Fruit fly (Drosophila melanogaster) whole organism, adult: ENCODE results near the gene hwt.

Experiments used
- CG11617 ChIP-seq: fragments of 200-800 bp; sonication (Bioruptor generic); optimal IDR thresholded peaks from 2 replicates; lab custom pipeline; 2017; ENCODE audit warnings: mild to moderate bottlenecking, missing biosample characterization, missing genetic modification reagents, missing genetic modification characterization
- CG12768 ChIP-seq: fragments of 200-800 bp; sonication (Bioruptor generic); optimal IDR thresholded peaks from 2 replicates; lab custom pipeline; 2017; ENCODE audit warnings: missing biosample characterization, missing genetic modification characterization, mild to moderate bottlenecking, moderate library complexity, missing genetic modification reagents
- CG14711 ChIP-seq: fragments of 200-800 bp; sonication (Bioruptor generic); optimal IDR thresholded peaks from 2 replicates; lab custom pipeline; 2018; ENCODE audit warnings: missing biosample characterization, mild to moderate bottlenecking, missing genetic modification characterization, moderate library complexity
- CG1620 ChIP-seq: fragments of 200-800 bp; sonication (Bioruptor generic); optimal IDR thresholded peaks from 2 replicates; lab custom pipeline; 2016; ENCODE audit warnings: missing biosample characterization, missing genetic modification characterization
- CG33017 ChIP-seq: fragments of 200-800 bp; sonication (Bioruptor generic); optimal IDR thresholded peaks from 2 replicates; lab custom pipeline; 2018; ENCODE audit warnings: missing biosample characterization, mild to moderate bottlenecking, missing genetic modification characterization, moderate library complexity
- CG5204 ChIP-seq: fragments of 200-800 bp; sonication (Bioruptor generic); optimal IDR thresholded peaks from 2 replicates; lab custom pipeline; 2016; ENCODE audit warnings: missing biosample characterization, missing genetic modification characterization
- CG7045 ChIP-seq: fragments of 200-800 bp; sonication (Bioruptor generic); optimal IDR thresholded peaks from 2 replicates; lab custom pipeline; 2017; ENCODE audit warnings: missing biosample characterization, mild to moderate bottlenecking, missing genetic modification characterization
- CG7101 ChIP-seq: fragments of 200-800 bp; sonication (Bioruptor generic); optimal IDR thresholded peaks from 2 replicates; lab custom pipeline; 2018; ENCODE audit warnings: missing biosample characterization, mild to moderate bottlenecking, missing genetic modification characterization, moderate library complexity
- Clk ChIP-seq: fragments of 200-800 bp; sonication (Bioruptor generic); optimal IDR thresholded peaks from 2 replicates; lab custom pipeline; 2017; ENCODE audit warnings: missing biosample characterization, missing genetic modification characterization
- Crg-1 ChIP-seq: fragments of 200-800 bp; sonication (Bioruptor generic); optimal IDR thresholded peaks from 2 replicates; lab custom pipeline; 2016; ENCODE audit warnings: missing biosample characterization, missing genetic modification characterization
- Hr96 ChIP-seq: fragments of 200-800 bp; sonication (Bioruptor generic); optimal IDR thresholded peaks from 2 replicates; lab custom pipeline; 2016; ENCODE audit warnings: missing biosample characterization, missing genetic modification characterization
- Mnt ChIP-seq: fragments of 200-800 bp; sonication (Bioruptor generic); optimal IDR thresholded peaks from 2 replicates; lab custom pipeline; 2016; ENCODE audit warnings: missing biosample characterization, mild to moderate bottlenecking, missing genetic modification characterization
- bab1 ChIP-seq: fragments of 200-800 bp; sonication (Bioruptor generic); optimal IDR thresholded peaks from 3 replicates; lab custom pipeline; 2019; ENCODE audit warnings: missing biosample characterization, mild to moderate bottlenecking, missing genetic modification characterization, moderate library complexity
- cic ChIP-seq: fragments of 200-800 bp; sonication (Bioruptor generic); optimal IDR thresholded peaks from 2 replicates; lab custom pipeline; 2017; ENCODE audit warnings: missing biosample characterization, mild to moderate bottlenecking, missing genetic modification characterization, moderate library complexity
- cnc ChIP-seq, 2 experiments: fragments of >200 bp; optimal IDR thresholded peaks; 2 replicates each; lab custom pipeline; 2017
- kay ChIP-seq: fragments of 200-800 bp; sonication (Bioruptor generic); peaks from one replicate; lab custom pipeline; 2016; ENCODE audit warnings: missing biosample characterization, missing genetic modification characterization, borderline replicate concordance
- ovo ChIP-seq: fragments of 200-800 bp; sonication (Bioruptor generic); optimal IDR thresholded peaks from 2 replicates; lab custom pipeline; 2016; ENCODE audit warnings: missing biosample characterization, missing genetic modification characterization
- pad ChIP-seq: fragments of 200-800 bp; sonication (Bioruptor generic); optimal IDR thresholded peaks from 3 replicates; lab custom pipeline; 2017; ENCODE audit warnings: missing biosample characterization, missing genetic modification characterization, mild to moderate bottlenecking, moderate library complexity, missing genetic modification reagents
- tj ChIP-seq: fragments of 200-800 bp; sonication (Bioruptor generic); optimal IDR thresholded peaks from 3 replicates; lab custom pipeline; 2017; ENCODE audit warnings: missing biosample characterization, mild to moderate bottlenecking, missing genetic modification characterization, moderate library complexity
- toe ChIP-seq: fragments of 200-800 bp; sonication (Bioruptor generic); optimal IDR thresholded peaks from 2 replicates; lab custom pipeline; 2016; ENCODE audit warnings: missing biosample characterization, missing genetic modification characterization

The hwt gene

DNA sequence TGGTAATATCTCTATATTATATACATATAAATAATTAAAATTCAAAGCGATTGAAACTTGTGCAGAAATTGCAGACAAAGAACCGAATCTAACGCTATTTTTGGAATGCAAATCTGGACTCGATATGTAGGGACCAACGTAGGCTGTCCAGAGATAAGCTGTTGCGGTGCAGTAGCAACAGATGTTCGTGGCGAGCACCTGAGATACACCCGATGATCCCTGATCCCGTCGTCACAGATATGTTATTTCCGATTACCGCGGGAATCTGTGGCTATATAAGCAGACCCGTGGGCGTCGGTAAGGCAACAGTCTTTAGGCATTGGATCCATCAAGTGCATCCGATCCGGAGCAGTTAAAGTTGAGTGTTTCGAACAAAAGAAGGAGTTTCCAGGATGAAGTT lies 78.3 kb downstream of the hwt start, which contains the start of gene Lsp1alpha:
TSS of gene Lsp1alpha (plus strand) at position 301 of the 400 bp plus-strand sequence.
- TF ChIP-seq pad: no peak
- TF ChIP-seq CG12768 (GFP tag; lab: Kevin White, UChicago): no peak
- TF ChIP-seq CG7045: no peak
- TF ChIP-seq CG7101 (tag; lab: Kevin White, UChicago): no peak
- no peak for TF ChIP-seq CG33017 (tag; lab: Kevin White, UChicago)
- TF ChIP-seq Clk (GFP tag; lab: Kevin White, UChicago): no peak
- TF ChIP-seq kay (GFP tag; lab: Kevin White, UChicago): no peak
- no peak for TF ChIP-seq CG11617
- TF ChIP-seq cnc (optimal IDR thresholded peaks at IDR 0.05; lab: Kevin White, UChicago): no peak
- no peak for TF ChIP-seq bab1 (GFP tag; lab: Kevin White, UChicago)
- no peak for TF ChIP-seq ovo (GFP tag; lab: Kevin White, UChicago)
- TF ChIP-seq CG5204 (GFP tag; lab: Kevin White, UChicago): no peak
- TF ChIP-seq Mnt (GFP tag; lab: Kevin White, UChicago): no peak
- TF ChIP-seq CG14711: no peak
- no peak for TF ChIP-seq Crg-1
- no peak for TF ChIP-seq tj
- TF ChIP-seq Hr96 (GFP tag; lab: Kevin White, UChicago): no peak
- TF ChIP-seq cic: no peak

DNA sequence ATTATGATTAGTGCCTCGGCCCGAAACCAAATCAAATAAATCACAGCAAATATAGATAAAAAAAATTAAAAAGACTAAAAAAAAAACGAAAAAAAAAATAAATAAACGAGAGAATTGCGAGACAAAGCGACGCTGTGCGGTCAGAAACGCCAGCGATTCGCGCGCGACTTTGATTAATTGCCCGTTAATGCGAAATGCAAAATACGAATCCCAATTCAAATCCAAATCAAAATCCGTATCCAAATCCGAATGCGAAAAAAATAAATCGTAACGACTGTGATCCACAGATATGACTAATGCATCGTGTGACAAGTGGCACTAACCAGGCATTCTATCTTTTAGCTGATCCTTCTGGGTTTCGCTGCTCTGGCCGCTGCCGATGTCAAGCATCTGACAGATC lies 80.8 kb downstream of the hwt start:
- TF ChIP-seq CG7045 (no peak), cnc (optimal IDR thresholded peaks at IDR 0.05; lab: Kevin White, UChicago) (no peak), CG1620 (no peak), CG33017 (tag; lab: Kevin White, UChicago) (no peak), ovo (GFP tag; lab: Kevin White, UChicago) (no peak), Mnt (GFP tag; lab: Kevin White, UChicago) (no peak), CG5204 (GFP tag; lab: Kevin White, UChicago) (no peak), pad (no peak), tj (no peak), toe (GFP tag; lab: Kevin White, UChicago) (no peak), CG12768 (GFP tag; lab: Kevin White, UChicago) (no peak), bab1 (GFP tag; lab: Kevin White, UChicago) (no peak), CG11617 (no peak), Clk (GFP tag; lab: Kevin White, UChicago) (no peak), kay (GFP tag; lab: Kevin White, UChicago) (no peak), cic (no peak)

DNA sequence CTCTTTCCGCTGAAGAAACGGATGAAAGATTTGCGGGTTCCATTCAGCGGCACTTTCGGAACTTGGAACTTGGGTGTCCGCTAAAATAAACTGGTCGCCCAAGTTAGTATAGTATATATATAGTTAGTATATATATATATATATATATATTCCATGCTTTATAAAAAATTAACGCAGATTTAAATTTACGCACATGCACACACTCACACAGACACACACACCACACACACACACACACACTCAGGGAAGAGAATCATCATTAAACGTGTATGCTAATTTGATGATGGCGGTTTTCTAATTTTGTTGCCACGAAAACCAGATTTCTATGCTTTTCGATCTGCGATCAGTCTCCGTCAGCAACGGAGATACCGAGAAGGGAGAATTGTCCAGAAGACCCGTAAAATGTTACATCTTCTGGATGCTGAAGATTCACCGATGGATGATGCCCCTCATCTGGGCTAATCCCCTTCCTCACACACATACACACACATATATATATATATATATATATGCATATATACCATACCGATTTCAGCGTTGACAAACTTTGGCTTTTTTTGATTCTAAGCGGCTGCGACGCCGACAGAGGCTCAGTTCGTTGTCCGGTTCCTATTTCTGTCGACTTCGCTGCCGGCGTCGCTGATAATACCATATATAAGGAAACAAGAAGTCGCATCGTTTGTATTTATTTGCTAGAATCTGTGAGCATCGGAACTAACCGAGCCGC lies 81.8 kb downstream of the hwt start, which contains the start of gene Cpr11A:
TSS of gene Cpr11A (plus strand) at position 677 of the 727 bp plus-strand sequence.
- TF ChIP-seq cnc (optimal IDR thresholded peaks at IDR 0.05; lab: Kevin White, UChicago): no peak
- TF ChIP-seq Clk (GFP tag; lab: Kevin White, UChicago): no peak

DNA sequence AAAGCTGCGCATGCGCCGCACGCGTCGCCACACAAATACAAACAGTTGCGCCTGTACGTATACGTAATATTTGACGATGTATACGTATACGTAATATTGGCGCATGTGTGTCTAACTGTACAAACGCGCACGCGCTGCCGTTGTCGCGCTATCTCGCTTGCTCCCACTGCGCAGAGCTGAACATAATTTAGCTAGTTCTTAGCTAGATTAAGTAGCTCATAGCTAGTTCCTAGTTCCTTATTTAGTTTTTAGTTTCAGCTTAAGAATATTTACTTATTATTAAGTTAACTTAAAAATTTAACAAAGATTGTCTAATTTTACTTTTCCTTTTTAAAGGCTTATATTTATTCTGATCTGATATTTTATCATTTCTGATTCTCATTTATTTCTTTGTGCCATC lies 88.0 kb downstream of the hwt start:
- TF ChIP-seq Hr96 (GFP tag; lab: Kevin White, UChicago) (no peak), Mnt (GFP tag; lab: Kevin White, UChicago) (no peak), ovo (GFP tag; lab: Kevin White, UChicago) (no peak), CG1620 (no peak), Clk (GFP tag; lab: Kevin White, UChicago) (no peak), kay (GFP tag; lab: Kevin White, UChicago) (no peak), cic (no peak), CG12768 (GFP tag; lab: Kevin White, UChicago) (no peak), Crg-1 (no peak), bab1 (GFP tag; lab: Kevin White, UChicago) (no peak), pad (no peak), toe (GFP tag; lab: Kevin White, UChicago) (no peak), CG5204 (GFP tag; lab: Kevin White, UChicago) (no peak), tj (no peak)

DNA sequence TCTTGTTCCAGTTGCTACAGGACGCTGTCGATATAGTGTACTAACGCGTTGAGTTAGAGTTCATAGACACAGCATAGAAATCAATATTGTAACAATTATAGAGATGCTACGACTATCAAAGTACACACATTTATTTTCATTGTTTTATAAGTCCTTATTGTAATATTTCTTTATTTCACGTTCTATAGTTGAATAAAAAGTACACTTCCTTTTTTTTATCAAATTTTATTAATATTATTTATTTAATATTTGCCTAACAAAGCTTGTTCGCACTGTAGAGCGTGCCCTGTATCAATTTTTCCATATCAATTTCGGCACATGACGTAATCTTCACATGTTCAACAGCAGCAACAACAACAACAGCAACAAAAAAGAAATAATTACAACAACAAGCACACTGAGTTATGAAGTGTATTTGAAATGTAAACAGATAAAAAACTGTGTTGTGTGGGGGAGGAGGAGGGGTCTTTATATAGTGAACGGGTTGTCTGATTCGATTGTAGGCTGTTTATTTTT lies 94.2 kb downstream of the hwt start:
- no peak for TF ChIP-seq CG5204 (GFP tag; lab: Kevin White, UChicago)
- peak; percentile 34 for TF ChIP-seq Mnt (GFP tag; lab: Kevin White, UChicago)
- peak; percentile 60 for TF ChIP-seq CG7101 (tag; lab: Kevin White, UChicago)
- peak; percentile 33 for TF ChIP-seq CG11617
- TF ChIP-seq CG14711: peak; percentile 49
- no peak for TF ChIP-seq cnc (optimal IDR thresholded peaks at IDR 0.05; lab: Kevin White, UChicago)
- no peak for TF ChIP-seq Crg-1
- TF ChIP-seq CG7045: peak; percentile 12
- peak; percentile 17 for TF ChIP-seq tj
- peak; percentile 16 for TF ChIP-seq CG33017 (tag; lab: Kevin White, UChicago)
- TF ChIP-seq cic: peak; percentile 10
- TF ChIP-seq ovo (GFP tag; lab: Kevin White, UChicago): peak; percentile 4

DNA sequence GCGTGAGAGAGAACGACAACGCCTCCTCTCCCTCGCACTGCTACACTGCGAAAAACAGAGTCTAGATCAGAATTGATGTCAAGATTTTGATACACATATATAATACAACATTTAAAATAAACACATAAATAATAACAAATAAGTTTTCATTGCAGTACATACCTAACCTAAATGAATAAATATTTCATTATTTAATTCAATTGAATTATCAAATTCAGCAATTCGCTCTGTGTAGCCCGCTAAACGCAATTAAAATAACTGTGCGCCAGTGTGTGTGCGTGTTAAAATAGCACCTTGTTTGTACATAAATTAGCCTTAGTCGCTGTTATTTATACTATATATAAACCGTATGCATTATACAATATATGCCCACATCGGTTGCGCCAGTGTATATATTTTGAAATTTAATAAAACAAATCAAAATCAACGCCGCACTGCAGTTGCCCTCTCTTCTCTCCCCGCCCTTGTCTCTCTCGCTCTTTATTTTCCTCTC lies 96.0 kb downstream of the hwt start:
- TF ChIP-seq bab1 (GFP tag; lab: Kevin White, UChicago) (peak; percentile 98), Hr96 (GFP tag; lab: Kevin White, UChicago) (peak; percentile 78), CG11617 (peak; percentile 97), CG33017 (tag; lab: Kevin White, UChicago) (peak; percentile 96), toe (GFP tag; lab: Kevin White, UChicago) (peak; percentile 79), Mnt (GFP tag; lab: Kevin White, UChicago) (peak; percentile 86), CG1620 (peak; percentile 90), CG12768 (GFP tag; lab: Kevin White, UChicago) (peak; percentile 92), pad (peak; percentile 88), Clk (GFP tag; lab: Kevin White, UChicago) (peak; percentile 87), Crg-1 (peak; percentile 82), ovo (GFP tag; lab: Kevin White, UChicago) (peak; percentile 85), CG14711 (peak; percentile 95), CG7045 (peak; percentile 93), CG7101 (tag; lab: Kevin White, UChicago) (peak; percentile 98), cnc (optimal IDR thresholded peaks at IDR 0.05; lab: Kevin White, UChicago) (no peak), CG5204 (GFP tag; lab: Kevin White, UChicago) (peak; percentile 85), tj (peak; percentile 87), kay (GFP tag; lab: Kevin White, UChicago) (peak; percentile 65), cic (peak; percentile 78)
